Fruit fly (Drosophila melanogaster) whole organism, embryonic: ENCODE data around the gene CG9717.

Experiments used
- Awh ChIP-seq: fragments of 200-800 bp; sonication (Bioruptor generic); IDR thresholded peaks from 2 replicates; pipeline ENCODE4, ENCODE4 v1.3.6; 2022; ENCODE audit warnings: missing biosample characterization, missing genetic modification characterization
- Blimp-1 ChIP-seq: fragments of 200-800 bp; sonication (Bioruptor generic); optimal IDR thresholded peaks from 3 replicates; lab custom pipeline; 2018; ENCODE audit warnings: missing biosample characterization, missing genetic modification characterization, mild to moderate bottlenecking, moderate library complexity, missing genetic modification reagents
- CG1024 ChIP-seq: fragments of 200-800 bp; sonication (Bioruptor generic); IDR thresholded peaks from 2 replicates; pipeline ENCODE4 v1.3.6; 2022; ENCODE audit warnings: missing biosample characterization, missing genetic modification characterization
- CG10979 ChIP-seq: fragments of 200-800 bp; sonication (Bioruptor generic); optimal IDR thresholded peaks from 2 replicates; lab custom pipeline; 2018; ENCODE audit warnings: missing biosample characterization, mild to moderate bottlenecking, missing genetic modification characterization, moderate library complexity
- CG11247 ChIP-seq: fragments of 200-800 bp; sonication (Bioruptor generic); IDR thresholded peaks from 2 replicates; pipeline ENCODE4 v1.3.6; 2022; ENCODE audit warnings: missing biosample characterization, missing genetic modification characterization
- CG11696 ChIP-seq: fragments of 200-800 bp; sonication (Bioruptor generic); IDR thresholded peaks from 2 replicates; pipeline ENCODE4 v1.3.6; 2022; ENCODE audit warnings: missing biosample characterization, missing genetic modification characterization
- CG12071 ChIP-seq: fragments of 200-800 bp; sonication (Bioruptor generic); optimal IDR thresholded peaks from 3 replicates; lab custom pipeline; 2018; ENCODE audit warnings: missing biosample characterization, mild to moderate bottlenecking, missing genetic modification characterization
- CG17328 ChIP-seq: fragments of 200-800 bp; sonication (Bioruptor generic); IDR thresholded peaks from 2 replicates; pipeline ENCODE4 v1.3.6; 2022; ENCODE audit warnings: missing biosample characterization, missing genetic modification characterization
- CG17385 ChIP-seq: fragments of 200-800 bp; sonication (Bioruptor generic); optimal IDR thresholded peaks from 3 replicates; lab custom pipeline; 2018; ENCODE audit warnings: missing biosample characterization, mild to moderate bottlenecking, missing genetic modification characterization
- CG18262 ChIP-seq: fragments of 200-800 bp; optimal IDR thresholded peaks from 3 replicates; lab custom pipeline; 2019; ENCODE audit warnings: missing biosample characterization, mild to moderate bottlenecking, missing genetic modification characterization, moderate library complexity
- CG2678 ChIP-seq: fragments of 200-800 bp; sonication (Bioruptor generic); optimal IDR thresholded peaks from 3 replicates; lab custom pipeline; 2019; ENCODE audit warnings: missing biosample characterization, mild to moderate bottlenecking, missing genetic modification characterization, moderate library complexity
- CG2712 ChIP-seq: fragments of 200-800 bp; optimal IDR thresholded peaks from 3 replicates; lab custom pipeline; 2019; ENCODE audit warnings: missing biosample characterization, mild to moderate bottlenecking, missing genetic modification characterization, moderate library complexity
- CG2889 ChIP-seq: fragments of 200-800 bp; sonication (Bioruptor generic); IDR thresholded peaks from 3 replicates; pipeline ENCODE4 v1.3.6; 2022; ENCODE audit warnings: missing biosample characterization, missing genetic modification characterization
- CG31441 ChIP-seq: fragments of 200-800 bp; sonication (Bioruptor generic); IDR thresholded peaks from 2 replicates; pipeline ENCODE4 v1.3.6; 2022; ENCODE audit warnings: missing biosample characterization, missing genetic modification characterization
- CG6689 ChIP-seq: fragments of 200-800 bp; sonication (Bioruptor generic); IDR thresholded peaks from 2 replicates; pipeline ENCODE4 v1.3.6; 2022; ENCODE audit warnings: missing biosample characterization, missing genetic modification characterization
- CG7357 ChIP-seq: fragments of 200-800 bp; sonication (Bioruptor generic); IDR thresholded peaks from 3 replicates; pipeline ENCODE4 v1.3.6; 2022; ENCODE audit warnings: missing biosample characterization, missing genetic modification characterization
- CG7839 ChIP-seq: fragments of 200-800 bp; sonication (Bioruptor generic); optimal IDR thresholded peaks from 3 replicates; lab custom pipeline; 2018; ENCODE audit warnings: missing biosample characterization, mild to moderate bottlenecking, missing genetic modification characterization, moderate library complexity
- D19A ChIP-seq: fragments of 200-800 bp; optimal IDR thresholded peaks from 3 replicates; lab custom pipeline; 2019; ENCODE audit warnings: missing biosample characterization, mild to moderate bottlenecking, missing genetic modification characterization, moderate library complexity
- Hand ChIP-seq: fragments of 200-800 bp; sonication (Bioruptor generic); optimal IDR thresholded peaks from 2 replicates; lab custom pipeline; 2017; ENCODE audit warnings: mild to moderate bottlenecking, missing biosample characterization, missing genetic modification reagents, missing genetic modification characterization
- Hr3 ChIP-seq: fragments of 200-800 bp; sonication (Bioruptor generic); optimal IDR thresholded peaks from 3 replicates; lab custom pipeline; 2016; ENCODE audit warnings: missing biosample characterization, missing genetic modification characterization
- Hr51 ChIP-seq, 2 experiments: fragments of 200-800 bp; sonication (Bioruptor generic); optimal IDR thresholded peaks; 2 replicates in 1 of 2; 3 replicates in 1 of 2; lab custom pipeline; 2016 to 2018; ENCODE audit warnings: missing biosample characterization in 2 of 2, missing genetic modification characterization in 2 of 2, mild to moderate bottlenecking in 1 of 2, moderate library complexity in 1 of 2
- Ptx1 ChIP-seq: fragments of 200-800 bp; sonication (Bioruptor generic); IDR thresholded peaks from 2 replicates; pipeline ENCODE4 v1.3.6; 2022; ENCODE audit warnings: missing biosample characterization, missing genetic modification characterization
- Sox102F ChIP-seq: fragments of 200-800 bp; sonication (Bioruptor generic); optimal IDR thresholded peaks from 2 replicates; lab custom pipeline; 2018; ENCODE audit warnings: missing biosample characterization, mild to moderate bottlenecking, missing genetic modification characterization, moderate library complexity
- Xrp1 ChIP-seq: fragments of 200-800 bp; sonication (Bioruptor generic); IDR thresholded peaks from 2 replicates; pipeline ENCODE4 v1.3.6; 2022; ENCODE audit warnings: missing biosample characterization, missing genetic modification characterization
- YL-1 ChIP-seq: fragments of 200-800 bp; sonication (Bioruptor generic); optimal IDR thresholded peaks from 3 replicates; lab custom pipeline; 2017; ENCODE audit warnings: missing biosample characterization, mild to moderate bottlenecking, missing genetic modification characterization
- ara ChIP-seq: fragments of 200-800 bp; sonication (Bioruptor generic); IDR thresholded peaks from 2 replicates; pipeline ENCODE4 v1.3.6; 2022; ENCODE audit warnings: missing biosample characterization, missing genetic modification characterization
- croc ChIP-seq: fragments of 200-800 bp; sonication (Bioruptor generic); conservative IDR thresholded peaks from 3 replicates; pipeline ENCODE4 v1.3.6; 2022; ENCODE audit warnings: missing biosample characterization, missing genetic modification characterization
- crp ChIP-seq, 2 experiments: fragments of 200-800 bp; sonication (Bioruptor generic); optimal IDR thresholded peaks; 2 replicates in 1 of 2; 3 replicates in 1 of 2; lab custom pipeline; 2017; ENCODE audit warnings: missing biosample characterization in 2 of 2, missing genetic modification characterization in 2 of 2, mild to moderate bottlenecking in 1 of 2, moderate library complexity in 1 of 2
- dmrt99B ChIP-seq: fragments of 200-800 bp; sonication (Bioruptor generic); optimal IDR thresholded peaks from 2 replicates; lab custom pipeline; 2018; ENCODE audit warnings: missing biosample characterization, mild to moderate bottlenecking, missing genetic modification characterization, moderate library complexity
- dysf ChIP-seq: fragments of 200-800 bp; sonication (Bioruptor generic); IDR thresholded peaks from 3 replicates; pipeline ENCODE4 v1.3.6; 2022; ENCODE audit warnings: missing biosample characterization, missing genetic modification characterization
- en ChIP-seq: fragments of 200-800 bp; sonication (Bioruptor generic); optimal IDR thresholded peaks from 2 replicates; lab custom pipeline; 2016; ENCODE audit warnings: missing biosample characterization, missing genetic modification characterization
- exex ChIP-seq: fragments of 200-800 bp; sonication (Bioruptor generic); optimal IDR thresholded peaks from 4 replicates; lab custom pipeline; 2018; ENCODE audit warnings: missing biosample characterization, mild to moderate bottlenecking, missing genetic modification characterization, moderate library complexity
- gcm ChIP-seq: fragments of 200-800 bp; sonication (Bioruptor generic); optimal IDR thresholded peaks from 2 replicates; lab custom pipeline; 2019; ENCODE audit warnings: missing biosample characterization, mild to moderate bottlenecking, missing genetic modification characterization, moderate library complexity
- gem ChIP-seq: fragments of 200-800 bp; sonication (Bioruptor generic); optimal IDR thresholded peaks from 2 replicates; lab custom pipeline; 2019; ENCODE audit warnings: missing biosample characterization, mild to moderate bottlenecking, missing genetic modification characterization, moderate library complexity
- gsb ChIP-seq: fragments of 200-800 bp; sonication (Bioruptor generic); IDR thresholded peaks from 2 replicates; pipeline ENCODE4 v1.3.6; 2022; ENCODE audit warnings: missing biosample characterization, missing genetic modification characterization
- hbn ChIP-seq: fragments of 200-800 bp; sonication (Bioruptor generic); IDR thresholded peaks from 2 replicates; pipeline ENCODE4 v1.3.6; 2022; ENCODE audit warnings: missing biosample characterization, missing genetic modification characterization; ENCODE audit not compliant: partially characterized antibody
- mirr ChIP-seq: fragments of 200-800 bp; sonication (Bioruptor generic); optimal IDR thresholded peaks from 3 replicates; lab custom pipeline; 2018; ENCODE audit warnings: missing biosample characterization, mild to moderate bottlenecking, missing genetic modification characterization
- oc ChIP-seq: fragments of 200-800 bp; sonication (Bioruptor generic); optimal IDR thresholded peaks from 2 replicates; lab custom pipeline; 2018; ENCODE audit warnings: missing biosample characterization, mild to moderate bottlenecking, missing genetic modification characterization, moderate library complexity
- phol ChIP-seq: fragments of 200-800 bp; sonication (Bioruptor generic); optimal IDR thresholded peaks from 3 replicates; lab custom pipeline; 2018; ENCODE audit warnings: missing biosample characterization, mild to moderate bottlenecking, missing genetic modification characterization, moderate library complexity
- row ChIP-seq: fragments of 200-800 bp; sonication (Bioruptor generic); IDR thresholded peaks from 3 replicates; pipeline ENCODE4 v1.3.6; 2022; ENCODE audit warnings: missing biosample characterization, missing genetic modification characterization
- sens ChIP-seq: fragments of 200-800 bp; sonication (Bioruptor generic); peaks from one replicate; lab custom pipeline; 2016; ENCODE audit warnings: missing biosample characterization, missing genetic modification characterization
- sima ChIP-seq: fragments of 200-800 bp; sonication (Bioruptor generic); optimal IDR thresholded peaks from 2 replicates; lab custom pipeline; 2016; ENCODE audit warnings: missing biosample characterization, missing genetic modification characterization
- sqz ChIP-seq: fragments of 200-800 bp; sonication (Bioruptor generic); optimal IDR thresholded peaks from 3 replicates; lab custom pipeline; 2018; ENCODE audit warnings: missing biosample characterization, mild to moderate bottlenecking, missing genetic modification characterization
- sug ChIP-seq: fragments of 200-800 bp; optimal IDR thresholded peaks from 2 replicates; lab custom pipeline; 2019; ENCODE audit warnings: missing biosample characterization, mild to moderate bottlenecking, missing genetic modification characterization, moderate library complexity
- tna ChIP-seq: fragments of 200-800 bp; sonication (Bioruptor generic); IDR thresholded peaks from 2 replicates; pipeline ENCODE4 v1.3.6; 2022; ENCODE audit warnings: missing biosample characterization, missing genetic modification characterization; ENCODE audit not compliant: partially characterized antibody
- toy ChIP-seq: fragments of 200-800 bp; sonication (Bioruptor generic); IDR thresholded peaks from 2 replicates; pipeline ENCODE4 v1.3.6; 2022; ENCODE audit warnings: missing biosample characterization, missing genetic modification characterization
- unc-4 ChIP-seq: fragments of 200-800 bp; sonication (Bioruptor generic); IDR thresholded peaks from 2 replicates; pipeline ENCODE4 v1.3.6; 2022; ENCODE audit warnings: missing biosample characterization, missing genetic modification characterization; ENCODE audit not compliant: partially characterized antibody
- unpg ChIP-seq: fragments of 200-800 bp; sonication (Bioruptor generic); optimal IDR thresholded peaks from 3 replicates; lab custom pipeline; 2018; ENCODE audit warnings: missing biosample characterization, mild to moderate bottlenecking, missing genetic modification characterization, moderate library complexity
- usp ChIP-seq: fragments of >200 bp; optimal IDR thresholded peaks from 2 replicates; lab custom pipeline; 2017; ENCODE audit warnings: missing biosample characterization, missing genetic modification characterization

Gene CG9717

dm6 chr3R:30592733-30593132 lies 5.6 kb upstream of the CG9717 start (continued):
- TF ChIP-seq Awh (GFP tag; lab: Robert Waterston, UW): no peak
- TF ChIP-seq dysf: 0 out of 3 replicates have a peak, but pooled peaks have one; percentile 7
- TF ChIP-seq D19A (tag; lab: Kevin White, UChicago): no peak
- no peak for TF ChIP-seq CG11696 (GFP tag; lab: Robert Waterston, UW)
- TF ChIP-seq crp (GFP tag; optimal IDR thresholded peaks at IDR 0.05; lab: Kevin White, UChicago): no peak
- no peak for TF ChIP-seq tna
- TF ChIP-seq sug (tag; lab: Kevin White, UChicago): peak; percentile 58
- TF ChIP-seq exex: peak; percentile 79
- TF ChIP-seq gem: no peak
- no peak for TF ChIP-seq Hr3
- TF ChIP-seq gcm (GFP tag; lab: Kevin White, UChicago): no peak
- no peak for TF ChIP-seq CG2712
- no peak for TF ChIP-seq Hand (GFP tag; lab: Kevin White, UChicago)
- TF ChIP-seq croc (GFP tag; lab: Robert Waterston, UW): no peak
- TF ChIP-seq row: no peak
- TF ChIP-seq usp (GFP tag; lab: Kevin White, UChicago): no peak
- peak; percentile 24 for TF ChIP-seq mirr (GFP tag; lab: Kevin White, UChicago)
- no peak for TF ChIP-seq hbn
- no peak for TF ChIP-seq gsb
- no peak for TF ChIP-seq CG7357
- no peak for TF ChIP-seq CG11247 (GFP tag; lab: Robert Waterston, UW)
- TF ChIP-seq sima (GFP tag; lab: Kevin White, UChicago): no peak
- TF ChIP-seq CG2678: peak; percentile 9
- TF ChIP-seq sqz: no peak
- TF ChIP-seq CG18262 (tag; lab: Kevin White, UChicago): no peak
- TF ChIP-seq YL-1 (GFP tag; lab: Kevin White, UChicago): no peak
- TF ChIP-seq CG2889 (GFP tag; lab: Robert Waterston, UW): 0 out of 3 replicates have a peak, but pooled peaks have one; percentile 39

DNA sequence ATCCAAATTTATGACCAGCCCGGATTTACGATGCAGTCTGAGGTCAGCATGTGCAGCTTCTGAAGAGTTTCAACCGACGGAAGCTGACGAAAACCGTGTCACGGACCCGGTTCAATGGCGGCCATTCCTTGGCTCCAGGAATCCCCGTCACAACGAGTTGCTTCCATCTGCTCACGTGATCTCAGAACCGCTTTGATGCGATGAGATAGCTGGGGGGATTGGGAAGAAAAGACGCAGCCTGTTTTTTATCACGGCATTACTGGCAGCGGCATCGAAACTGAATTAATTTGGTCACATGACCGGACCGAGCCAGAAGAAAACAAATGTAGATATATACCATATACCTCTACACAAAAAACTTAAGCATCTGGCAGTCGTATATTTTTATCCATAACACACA lies 3.7 kb upstream of the CG9717 start:
- TF ChIP-seq oc (tag; lab: Kevin White, UChicago) (no peak), CG17328 (GFP tag; lab: Robert Waterston, UW) (no peak), ara (GFP tag; lab: Robert Waterston, UW) (no peak), unc-4 (GFP tag; lab: Robert Waterston, UW) (no peak), CG12071 (GFP tag; lab: Kevin White, UChicago) (no peak)

DNA sequence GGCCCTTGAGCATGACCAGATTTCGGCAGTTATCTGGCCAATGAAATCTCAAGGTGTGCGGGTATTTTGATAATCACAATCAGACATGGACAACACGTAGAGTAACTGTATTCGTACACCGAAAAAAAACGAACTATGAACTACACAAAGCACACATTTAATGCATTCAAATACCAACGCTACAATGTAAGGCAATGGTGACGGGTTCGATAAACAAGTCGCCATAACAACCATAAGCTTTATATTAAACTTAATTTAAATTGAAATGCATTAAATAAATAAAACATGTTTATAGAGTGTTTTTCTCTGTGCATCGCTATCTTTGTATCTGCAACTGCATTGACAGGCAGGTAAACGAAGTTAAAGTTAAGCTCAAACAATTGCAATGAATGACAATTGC lies 3.1 kb upstream of the CG9717 start:
- no peak for TF ChIP-seq en (GFP tag; lab: Kevin White, UChicago)
- peak; percentile 6 for TF ChIP-seq CG2712
- peak in 1 of 2 experiments; percentile 7 for TF ChIP-seq Hr51 (GFP tag; optimal IDR thresholded peaks at IDR 0.05; lab: Kevin White, UChicago)
- TF ChIP-seq Blimp-1 (GFP tag; lab: Kevin White, UChicago): peak; percentile 14
- TF ChIP-seq dmrt99B (tag; lab: Kevin White, UChicago): peak; percentile 52
- TF ChIP-seq phol (tag; lab: Kevin White, UChicago): peak; percentile 26
- TF ChIP-seq CG31441 (GFP tag; lab: Robert Waterston, UW): 0 out of 2 replicates have a peak, but pooled peaks have one; percentile 14
- TF ChIP-seq CG6689 (GFP tag; lab: Robert Waterston, UW): peak; percentile 22; the same call in 1 of the 2 replicates
- TF ChIP-seq CG2678: peak; percentile 10
- no peak for TF ChIP-seq toy
- peak; percentile 40 for TF ChIP-seq gem
- 0 out of 2 replicates have a peak, but pooled peaks have one; percentile 5 for TF ChIP-seq Xrp1 (GFP tag; lab: Robert Waterston, UW)
- TF ChIP-seq CG10979 (tag; lab: Kevin White, UChicago): peak; percentile 12
- no peak for TF ChIP-seq CG17385 (GFP tag; lab: Kevin White, UChicago)
- no peak for TF ChIP-seq CG1024 (GFP tag; lab: Robert Waterston, UW)
- TF ChIP-seq row: 0 out of 3 replicates have a peak, but pooled peaks have one; percentile 13
- TF ChIP-seq CG7839 (tag; lab: Kevin White, UChicago): peak; percentile 15
- no peak for TF ChIP-seq sens (GFP tag; lab: Kevin White, UChicago)
- TF ChIP-seq unpg (GFP tag; lab: Kevin White, UChicago): peak; percentile 0
- TF ChIP-seq Sox102F (GFP tag; lab: Kevin White, UChicago): peak; percentile 17
- peak; percentile 40 for TF ChIP-seq Ptx1 (GFP tag; lab: Robert Waterston, UW)
